Fruit fly (Drosophila melanogaster): ENCODE results near the gene vls.

The vls gene

DNA sequence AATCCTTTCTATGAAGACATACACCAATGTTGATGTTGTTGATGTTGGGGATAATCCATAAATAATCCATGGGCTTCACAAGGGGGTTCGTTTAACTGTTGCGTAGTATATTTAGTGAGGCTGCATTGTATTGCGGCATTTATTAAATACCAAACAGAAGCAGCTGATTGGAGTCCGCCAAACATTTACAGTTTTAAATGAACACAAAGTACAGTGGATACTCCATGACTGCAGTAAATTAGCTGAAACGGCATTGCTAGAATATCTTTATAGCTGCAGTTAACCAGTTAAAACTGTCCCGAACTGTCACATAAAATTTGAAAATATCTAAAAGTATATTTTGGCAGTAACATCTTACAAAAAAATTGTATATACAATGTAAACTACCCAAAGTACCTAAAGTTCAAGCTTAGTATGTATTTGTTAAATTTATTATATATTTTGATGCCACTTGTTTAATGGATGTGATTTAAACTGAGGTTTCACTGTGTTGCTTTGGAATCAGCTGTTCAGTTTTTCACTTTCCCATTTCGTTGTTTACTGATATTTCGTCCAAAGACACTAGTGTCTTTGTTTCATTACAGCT is 25.7 kb upstream of the vls start, which contains the start of the genes CG10747 and Pyroxd1:
CG10747 (minus strand) TSS at position 255 of the 586 bp plus-strand sequence.
Pyroxd1 (plus strand) TSS at position 342 of the 586 bp plus-strand sequence.
- TF ChIP-seq CG7368 (GFP tag; optimal IDR thresholded peaks at IDR 0.05) (peak; percentile 98), cyc (GFP tag; optimal IDR thresholded peaks at IDR 0.05) (peak; percentile 99), esn (GFP tag; optimal IDR thresholded peaks at IDR 0.05) (peak; percentile 99), spab (GFP tag; optimal IDR thresholded peaks at IDR 0.05) (peak; percentile 97), Met (GFP tag; optimal IDR thresholded peaks at IDR 0.05) (peak; percentile 99), CG32006 (GFP tag; optimal IDR thresholded peaks at IDR 0.05) (peak; percentile 100), lz (GFP tag; optimal IDR thresholded peaks at IDR 0.05) (peak; percentile 99), topi (GFP tag; optimal IDR thresholded peaks at IDR 0.05) (peak; percentile 99), CG8319 (GFP tag; optimal IDR thresholded peaks at IDR 0.05) (peak; percentile 98), CG4318 (GFP tag; optimal IDR thresholded peaks at IDR 0.05) (peak; percentile 99), CG34406 (GFP tag; optimal IDR thresholded peaks at IDR 0.05) (peak; percentile 99), fd85E (GFP tag; optimal IDR thresholded peaks at IDR 0.05) (peak; percentile 94), CG15336 (GFP tag; IDR thresholded peaks at IDR 0.05) (peak; percentile 99), ss (GFP tag; optimal IDR thresholded peaks at IDR 0.05) (peak; percentile 96 to 98), CG10669 (GFP tag; optimal IDR thresholded peaks at IDR 0.05) (peak; percentile 99), Sox102F (GFP tag; optimal IDR thresholded peaks at IDR 0.05) (peak; percentile 99), acj6 (GFP tag; optimal IDR thresholded peaks at IDR 0.05) (peak; percentile 99), CG8632 (GFP tag; optimal IDR thresholded peaks at IDR 0.05) (peak; percentile 98), pdm3 (GFP tag; optimal IDR thresholded peaks at IDR 0.05) (peak; percentile 99), fd59A (GFP tag; optimal IDR thresholded peaks at IDR 0.05) (peak; percentile 98), Blimp-1 (GFP tag; optimal IDR thresholded peaks at IDR 0.05) (peak; percentile 96), Gug (GFP tag; IDR thresholded peaks at IDR 0.05) (peak; percentile 98), achi (GFP tag; optimal IDR thresholded peaks at IDR 0.05) (peak; percentile 98), CG6808 (GFP tag; optimal IDR thresholded peaks at IDR 0.05) (peak; percentile 97), CG16779 (tag; optimal IDR thresholded peaks at IDR 0.05) (peak; percentile 98), vri (GFP tag; optimal IDR thresholded peaks at IDR 0.05) (peak; percentile 96), OdsH (GFP tag; optimal IDR thresholded peaks at IDR 0.05) (peak; percentile 99), Sox15 (GFP tag; optimal IDR thresholded peaks at IDR 0.05) (peak; percentile 99), dsx (GFP tag; optimal IDR thresholded peaks at IDR 0.05; ENCODE audit: poor library complexity, severe bottlenecking) (peak; percentile 97), Hr38 (GFP tag; optimal IDR thresholded peaks at IDR 0.05) (peak; percentile 88), CG3032 (tag; optimal IDR thresholded peaks at IDR 0.05) (peak; percentile 98), dac (GFP tag; optimal IDR thresholded peaks at IDR 0.05) (peak; percentile 98), Sox14 (GFP tag; optimal IDR thresholded peaks at IDR 0.05) (peak; percentile 99), eg (GFP tag; IDR thresholded peaks at IDR 0.05) (peak; percentile 99), Ets21C (GFP tag; optimal IDR thresholded peaks at IDR 0.05) (peak; percentile 98), CG6163 (GFP tag; IDR thresholded peaks at IDR 0.05) (peak; percentile 97), Ets96B (tag; optimal IDR thresholded peaks at IDR 0.05) (peak; percentile 98), Eip75B (GFP tag; optimal IDR thresholded peaks at IDR 0.05) (peak; percentile 98), CG6854 (GFP tag; optimal IDR thresholded peaks at IDR 0.05) (peak; percentile 97), CG1621 (tag; optimal IDR thresholded peaks at IDR 0.05) (peak; percentile 97), Eip78C (GFP tag) (peak; percentile 100), salr (GFP tag; optimal IDR thresholded peaks at IDR 0.05) (peak; percentile 95 to 99), Smox (GFP tag; optimal IDR thresholded peaks at IDR 0.05) (peak; percentile 99), Hr39 (GFP tag; optimal IDR thresholded peaks at IDR 0.05) (peak; percentile 99), CG3919 (GFP tag; optimal IDR thresholded peaks at IDR 0.05) (peak; percentile 99), CG8119 (GFP tag; IDR thresholded peaks at IDR 0.05) (peak; percentile 100), Hr4 (GFP tag; optimal IDR thresholded peaks at IDR 0.05) (peak; percentile 100), Lpt (GFP tag; optimal IDR thresholded peaks at IDR 0.05) (peak; percentile 99), CG11762 (GFP tag; optimal IDR thresholded peaks at IDR 0.05; ENCODE audit: insufficient read depth) (peak; percentile 99), CG6792 (GFP tag; optimal IDR thresholded peaks at IDR 0.05) (peak; percentile 98), CG6276 (GFP tag; optimal IDR thresholded peaks at IDR 0.05) (peak; percentile 99)
